Fruit fly (Drosophila melanogaster) whole organism, adult: ENCODE results near the gene CG13766.

Experiments
- CG11617 ChIP-seq: fragments of 200-800 bp; sonication (Bioruptor generic); optimal IDR thresholded peaks from 2 replicates; lab custom pipeline; 2017; ENCODE audit warnings: mild to moderate bottlenecking, missing biosample characterization, missing genetic modification reagents, missing genetic modification characterization
- CG12768 ChIP-seq: fragments of 200-800 bp; sonication (Bioruptor generic); optimal IDR thresholded peaks from 2 replicates; lab custom pipeline; 2017; ENCODE audit warnings: missing biosample characterization, missing genetic modification characterization, mild to moderate bottlenecking, moderate library complexity, missing genetic modification reagents
- CG14711 ChIP-seq: fragments of 200-800 bp; sonication (Bioruptor generic); optimal IDR thresholded peaks from 2 replicates; lab custom pipeline; 2018; ENCODE audit warnings: missing biosample characterization, mild to moderate bottlenecking, missing genetic modification characterization, moderate library complexity
- CG1620 ChIP-seq: fragments of 200-800 bp; sonication (Bioruptor generic); optimal IDR thresholded peaks from 2 replicates; lab custom pipeline; 2016; ENCODE audit warnings: missing biosample characterization, missing genetic modification characterization
- CG33017 ChIP-seq: fragments of 200-800 bp; sonication (Bioruptor generic); optimal IDR thresholded peaks from 2 replicates; lab custom pipeline; 2018; ENCODE audit warnings: missing biosample characterization, mild to moderate bottlenecking, missing genetic modification characterization, moderate library complexity
- CG5204 ChIP-seq: fragments of 200-800 bp; sonication (Bioruptor generic); optimal IDR thresholded peaks from 2 replicates; lab custom pipeline; 2016; ENCODE audit warnings: missing biosample characterization, missing genetic modification characterization
- CG7045 ChIP-seq: fragments of 200-800 bp; sonication (Bioruptor generic); optimal IDR thresholded peaks from 2 replicates; lab custom pipeline; 2017; ENCODE audit warnings: missing biosample characterization, mild to moderate bottlenecking, missing genetic modification characterization
- CG7101 ChIP-seq: fragments of 200-800 bp; sonication (Bioruptor generic); optimal IDR thresholded peaks from 2 replicates; lab custom pipeline; 2018; ENCODE audit warnings: missing biosample characterization, mild to moderate bottlenecking, missing genetic modification characterization, moderate library complexity
- Clk ChIP-seq: fragments of 200-800 bp; sonication (Bioruptor generic); optimal IDR thresholded peaks from 2 replicates; lab custom pipeline; 2017; ENCODE audit warnings: missing biosample characterization, missing genetic modification characterization
- Crg-1 ChIP-seq: fragments of 200-800 bp; sonication (Bioruptor generic); optimal IDR thresholded peaks from 2 replicates; lab custom pipeline; 2016; ENCODE audit warnings: missing biosample characterization, missing genetic modification characterization
- Hr96 ChIP-seq: fragments of 200-800 bp; sonication (Bioruptor generic); optimal IDR thresholded peaks from 2 replicates; lab custom pipeline; 2016; ENCODE audit warnings: missing biosample characterization, missing genetic modification characterization
- Mnt ChIP-seq: fragments of 200-800 bp; sonication (Bioruptor generic); optimal IDR thresholded peaks from 2 replicates; lab custom pipeline; 2016; ENCODE audit warnings: missing biosample characterization, mild to moderate bottlenecking, missing genetic modification characterization
- bab1 ChIP-seq: fragments of 200-800 bp; sonication (Bioruptor generic); optimal IDR thresholded peaks from 3 replicates; lab custom pipeline; 2019; ENCODE audit warnings: missing biosample characterization, mild to moderate bottlenecking, missing genetic modification characterization, moderate library complexity
- cic ChIP-seq: fragments of 200-800 bp; sonication (Bioruptor generic); optimal IDR thresholded peaks from 2 replicates; lab custom pipeline; 2017; ENCODE audit warnings: missing biosample characterization, mild to moderate bottlenecking, missing genetic modification characterization, moderate library complexity
- cnc ChIP-seq, 2 experiments: fragments of >200 bp; optimal IDR thresholded peaks; 2 replicates each; lab custom pipeline; 2017
- kay ChIP-seq: fragments of 200-800 bp; sonication (Bioruptor generic); peaks from one replicate; lab custom pipeline; 2016; ENCODE audit warnings: missing biosample characterization, missing genetic modification characterization, borderline replicate concordance
- ovo ChIP-seq: fragments of 200-800 bp; sonication (Bioruptor generic); optimal IDR thresholded peaks from 2 replicates; lab custom pipeline; 2016; ENCODE audit warnings: missing biosample characterization, missing genetic modification characterization
- pad ChIP-seq: fragments of 200-800 bp; sonication (Bioruptor generic); optimal IDR thresholded peaks from 3 replicates; lab custom pipeline; 2017; ENCODE audit warnings: missing biosample characterization, missing genetic modification characterization, mild to moderate bottlenecking, moderate library complexity, missing genetic modification reagents
- tj ChIP-seq: fragments of 200-800 bp; sonication (Bioruptor generic); optimal IDR thresholded peaks from 3 replicates; lab custom pipeline; 2017; ENCODE audit warnings: missing biosample characterization, mild to moderate bottlenecking, missing genetic modification characterization, moderate library complexity
- toe ChIP-seq: fragments of 200-800 bp; sonication (Bioruptor generic); optimal IDR thresholded peaks from 2 replicates; lab custom pipeline; 2016; ENCODE audit warnings: missing biosample characterization, missing genetic modification characterization

CG13766 gene

dm6 chr2L:6553041-6553796, 12.8 kb downstream of the CG13766 start:
- TF ChIP-seq CG33017 (tag; lab: Kevin White, UChicago), result no peak
- no peak for TF ChIP-seq tj (GFP tag; lab: Kevin White, UChicago)
- TF ChIP-seq CG12768, result no peak
- no peak for TF ChIP-seq cic (GFP tag; lab: Kevin White, UChicago)
- no peak for TF ChIP-seq CG7045
- no peak for TF ChIP-seq CG5204 (GFP tag; lab: Kevin White, UChicago)
- TF ChIP-seq Hr96 (GFP tag; lab: Kevin White, UChicago), result no peak
- TF ChIP-seq Crg-1, result no peak
- no peak for TF ChIP-seq Mnt (GFP tag; lab: Kevin White, UChicago)
- TF ChIP-seq CG1620 (GFP tag; lab: Kevin White, UChicago), result no peak
- no peak for TF ChIP-seq pad (GFP tag; lab: Kevin White, UChicago)
- no peak for TF ChIP-seq bab1
- TF ChIP-seq Clk, result no peak
- no peak for TF ChIP-seq ovo (GFP tag; lab: Kevin White, UChicago)
- TF ChIP-seq CG14711 (tag; lab: Kevin White, UChicago), result no peak
- no peak for TF ChIP-seq CG7101 (tag; lab: Kevin White, UChicago)
- no peak for TF ChIP-seq CG11617 (GFP tag; lab: Kevin White, UChicago)
- TF ChIP-seq cnc (optimal IDR thresholded peaks at IDR 0.05; lab: Kevin White, UChicago), result no peak
- no peak for TF ChIP-seq toe (GFP tag; lab: Kevin White, UChicago)
- TF ChIP-seq kay (GFP tag; lab: Kevin White, UChicago), result no peak

DNA sequence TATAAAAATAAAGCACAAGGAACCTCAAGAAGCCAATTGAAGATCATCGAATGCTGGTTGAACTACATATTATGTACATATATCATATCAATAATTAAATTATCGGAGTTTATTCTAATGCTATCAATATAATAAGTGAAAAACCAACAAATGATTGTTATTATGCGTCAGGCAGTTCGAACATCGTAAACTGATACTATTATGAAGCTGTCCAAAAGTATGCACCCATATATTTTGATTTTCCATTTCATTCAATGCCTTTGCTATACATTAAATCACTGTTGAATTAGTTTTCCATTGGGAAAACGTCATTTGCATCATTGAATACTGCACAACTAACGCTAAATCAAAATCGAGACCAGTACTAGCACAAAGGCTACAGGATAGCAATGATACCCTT, 13.6 kb downstream of the CG13766 start:
- TF ChIP-seq CG11617 (GFP tag; lab: Kevin White, UChicago) (no peak), Crg-1 (no peak), CG12768 (no peak), tj (GFP tag; lab: Kevin White, UChicago) (no peak), cic (GFP tag; lab: Kevin White, UChicago) (no peak), CG1620 (GFP tag; lab: Kevin White, UChicago) (no peak), Mnt (GFP tag; lab: Kevin White, UChicago) (no peak), CG5204 (GFP tag; lab: Kevin White, UChicago) (no peak), cnc (optimal IDR thresholded peaks at IDR 0.05; lab: Kevin White, UChicago) (no peak), Clk (no peak), CG14711 (tag; lab: Kevin White, UChicago) (no peak), toe (GFP tag; lab: Kevin White, UChicago) (no peak), CG7101 (tag; lab: Kevin White, UChicago) (no peak), CG7045 (no peak), pad (GFP tag; lab: Kevin White, UChicago) (no peak), bab1 (no peak), CG33017 (tag; lab: Kevin White, UChicago) (no peak), Hr96 (GFP tag; lab: Kevin White, UChicago) (no peak), ovo (GFP tag; lab: Kevin White, UChicago) (no peak)

- no peak for TF ChIP-seq bab1
- TF ChIP-seq kay (GFP tag; lab: Kevin White, UChicago), result no peak
- TF ChIP-seq Crg-1, result no peak
- TF ChIP-seq pad (GFP tag; lab: Kevin White, UChicago), result no peak
- TF ChIP-seq Clk, result no peak
- TF ChIP-seq CG5204 (GFP tag; lab: Kevin White, UChicago), result no peak
- no peak for TF ChIP-seq Mnt (GFP tag; lab: Kevin White, UChicago)
- no peak for TF ChIP-seq cnc (optimal IDR thresholded peaks at IDR 0.05; lab: Kevin White, UChicago)
- TF ChIP-seq CG7101 (tag; lab: Kevin White, UChicago), result no peak
- no peak for TF ChIP-seq ovo (GFP tag; lab: Kevin White, UChicago)
- no peak for TF ChIP-seq CG1620 (GFP tag; lab: Kevin White, UChicago)
- TF ChIP-seq CG14711 (tag; lab: Kevin White, UChicago), result no peak
- no peak for TF ChIP-seq CG33017 (tag; lab: Kevin White, UChicago)
- TF ChIP-seq Hr96 (GFP tag; lab: Kevin White, UChicago), result no peak
- no peak for TF ChIP-seq CG12768
- TF ChIP-seq CG7045, result no peak
- no peak for TF ChIP-seq cic (GFP tag; lab: Kevin White, UChicago)
- TF ChIP-seq tj (GFP tag; lab: Kevin White, UChicago), result no peak
Observed at dm6 chr2L:6551452-6551851, 14.5 kb downstream of the CG13766 start.

DNA sequence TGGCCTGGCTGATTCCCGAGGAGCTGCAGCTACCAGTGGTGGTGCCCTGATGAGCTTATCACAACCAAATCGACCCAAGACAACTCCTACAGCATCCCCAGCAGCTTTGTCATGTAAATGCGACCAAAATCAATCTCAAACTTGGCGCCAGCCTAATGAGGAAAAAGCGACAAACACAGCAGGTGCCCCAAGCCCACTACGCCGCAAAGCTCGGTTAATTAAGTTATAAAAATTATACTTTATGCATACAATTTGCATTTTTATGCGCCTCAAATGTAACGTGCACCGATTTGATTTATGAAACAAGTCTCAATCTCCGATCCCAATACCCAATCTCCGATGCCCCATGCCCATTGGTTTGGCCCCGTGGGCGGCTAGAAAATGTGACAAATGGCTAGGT, 15.2 kb downstream of the CG13766 start:
- TF ChIP-seq CG1620 (GFP tag; lab: Kevin White, UChicago), result no peak
- TF ChIP-seq kay (GFP tag; lab: Kevin White, UChicago), result no peak
- TF ChIP-seq ovo (GFP tag; lab: Kevin White, UChicago), result no peak
- TF ChIP-seq Hr96 (GFP tag; lab: Kevin White, UChicago), result no peak

DNA sequence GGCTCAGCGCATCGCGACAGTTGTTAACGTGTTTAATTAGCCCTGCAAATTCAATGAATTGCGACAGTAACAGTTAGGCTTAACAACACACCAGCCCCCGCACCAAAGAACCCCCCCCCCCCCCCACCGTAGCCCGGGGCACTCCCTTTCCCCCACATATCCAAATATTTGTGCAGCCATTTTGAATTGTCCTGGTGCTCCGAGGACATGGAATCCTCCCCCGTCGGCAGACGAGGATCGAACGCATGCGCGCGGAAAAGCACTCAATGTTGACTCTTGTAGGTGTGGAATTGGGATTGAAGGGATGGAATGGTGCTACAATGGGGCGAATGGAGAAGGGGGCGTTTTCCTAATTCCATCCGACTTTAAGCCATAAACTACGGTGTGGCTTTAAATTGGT, 18.0 kb downstream of the CG13766 start:
- no peak for TF ChIP-seq Mnt (GFP tag; lab: Kevin White, UChicago)
- TF ChIP-seq pad (GFP tag; lab: Kevin White, UChicago), result no peak

DNA sequence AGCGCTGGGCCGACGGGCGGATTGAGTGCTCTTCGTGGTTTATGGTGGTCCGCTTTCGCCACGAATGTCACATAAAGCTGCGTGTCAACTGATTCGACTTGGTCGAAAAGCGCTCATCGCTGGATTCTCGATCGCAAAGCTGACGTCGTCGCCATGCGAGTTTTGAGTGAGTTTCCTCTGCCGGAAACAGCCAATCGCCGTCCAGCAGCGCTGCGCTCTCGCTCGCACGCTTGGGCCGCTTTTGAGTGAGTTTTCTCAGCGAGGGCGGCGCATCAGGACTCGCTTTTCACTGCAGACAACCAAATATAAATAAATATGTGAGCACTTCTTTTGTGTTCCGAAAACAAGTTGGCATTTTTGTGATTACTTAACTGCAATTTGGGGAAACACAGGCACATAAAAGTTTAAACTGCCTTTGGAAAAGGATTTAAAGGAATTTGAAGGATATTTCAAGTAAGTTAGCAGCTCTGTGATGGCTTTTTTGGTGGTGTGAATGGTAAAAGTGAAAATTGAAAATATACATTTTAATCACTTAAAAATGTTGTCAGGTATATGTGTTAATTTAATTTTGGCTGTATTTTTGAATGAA, 19.0 kb downstream of the CG13766 start, which contains the start of gene eya:
eya (minus strand) TSS at position 94 of the 589 bp plus-strand sequence.
- peak; percentile 24 for TF ChIP-seq tj (GFP tag; lab: Kevin White, UChicago)
- TF ChIP-seq cnc (optimal IDR thresholded peaks at IDR 0.05; lab: Kevin White, UChicago), result no peak
- no peak for TF ChIP-seq Hr96 (GFP tag; lab: Kevin White, UChicago)
- TF ChIP-seq kay (GFP tag; lab: Kevin White, UChicago), result peak; percentile 55
- TF ChIP-seq CG7045, result no peak
